Worm (Caenorhabditis elegans) whole organism, L4 larva: ENCODE measurements around the gene nhr-30.

ENCODE experiments used
- F10B5.3 ChIP-seq: sonication (generic microtip); optimal IDR thresholded peaks from 2 replicates; lab custom pipeline; 2016; ENCODE audit warnings: mild to moderate bottlenecking, missing genetic modification characterization, missing compliant biosample characterization
- F49E8.2 ChIP-seq: sonication (generic microtip); optimal IDR thresholded peaks from 2 replicates; lab custom pipeline; 2016; ENCODE audit warnings: missing compliant biosample characterization, mild to moderate bottlenecking, missing genetic modification characterization, borderline replicate concordance
- Y5F2A.4 ChIP-seq: fragments of 200-800 bp; sonication (Bioruptor generic); optimal IDR thresholded peaks from 2 replicates; lab custom pipeline; 2018; ENCODE audit warnings: mild to moderate bottlenecking, missing genetic modification characterization, missing compliant biosample characterization
- Y75B8A.6 ChIP-seq: fragments of 200-800 bp; sonication (Bioruptor generic); IDR thresholded peaks from 2 replicates; pipeline ENCODE4 v1.3.6; 2022; ENCODE audit warnings: missing genetic modification reagents, missing genetic modification characterization, missing compliant biosample characterization
- ZK337.2 ChIP-seq: fragments of 200-800 bp; sonication (Bioruptor generic); IDR thresholded peaks from 2 replicates; pipeline ENCODE4 v1.3.6; 2022; ENCODE audit warnings: missing genetic modification reagents, missing genetic modification characterization, missing compliant biosample characterization
- aha-1 ChIP-seq: fragments of 150-350 bp; peaks from one replicate; lab custom pipeline; 2014; ENCODE audit warnings: missing biosample characterization, missing genetic modification characterization
- arid-1 ChIP-seq: fragments of 200-800 bp; sonication (Bioruptor generic); conservative IDR thresholded peaks from 2 replicates; pipeline ENCODE4 v1.3.6; 2022; ENCODE audit warnings: missing genetic modification reagents, missing genetic modification characterization, missing compliant biosample characterization
- ceh-82 ChIP-seq: sonication (generic microtip); optimal IDR thresholded peaks from 2 replicates; lab custom pipeline; 2017; ENCODE audit warnings: missing biosample characterization, missing genetic modification characterization
- daf-12 ChIP-seq: fragments of 150-350 bp; optimal IDR thresholded peaks from 2 replicates; lab custom pipeline; 2014; ENCODE audit warnings: missing biosample characterization, missing genetic modification reagents, missing genetic modification characterization
- dmd-6 ChIP-seq: fragments of 200-800 bp; sonication (Bioruptor generic); IDR thresholded peaks from 2 replicates; pipeline ENCODE4 v1.3.6; 2022; ENCODE audit warnings: missing genetic modification reagents, missing genetic modification characterization, missing compliant biosample characterization
- duxl-1 ChIP-seq: sonication (generic microtip); optimal IDR thresholded peaks from 2 replicates; lab custom pipeline; 2016; ENCODE audit warnings: mild to moderate bottlenecking, missing genetic modification characterization, moderate library complexity, missing compliant biosample characterization; ENCODE audit not compliant: poor library complexity
- egl-27 ChIP-seq: sonication (generic microtip); optimal IDR thresholded peaks from 3 replicates; lab custom pipeline; 2017; ENCODE audit warnings: missing biosample characterization, missing genetic modification reagents, missing genetic modification characterization
- egl-43 ChIP-seq: fragments of 200-800 bp; sonication (Bioruptor generic); IDR thresholded peaks from 2 replicates; pipeline ENCODE4 v1.3.6; 2022; ENCODE audit warnings: missing genetic modification reagents, missing genetic modification characterization, missing compliant biosample characterization
- fkh-10 ChIP-seq: fragments of 150-350 bp; optimal IDR thresholded peaks from 2 replicates; lab custom pipeline; 2014; ENCODE audit warnings: missing biosample characterization, missing genetic modification reagents, missing genetic modification characterization
- fos-1 ChIP-seq: fragments of 150-350 bp; optimal IDR thresholded peaks from 2 replicates; lab custom pipeline; 2014; ENCODE audit warnings: missing biosample characterization, missing genetic modification characterization
- hlh-30 ChIP-seq: sonication (generic microtip); optimal IDR thresholded peaks from 2 replicates; lab custom pipeline; 2017; ENCODE audit warnings: antibody characterized with exemption, mild to moderate bottlenecking, missing genetic modification characterization, missing compliant biosample characterization; ENCODE audit not compliant: insufficient read depth
- hmg-1.1 ChIP-seq: fragments of 200-800 bp; sonication (Bioruptor generic); IDR thresholded peaks from 2 replicates; pipeline ENCODE4 v1.3.6; 2022; ENCODE audit warnings: missing genetic modification reagents, missing genetic modification characterization, missing compliant biosample characterization
- jun-1 ChIP-seq: fragments of 150-350 bp; optimal IDR thresholded peaks from 2 replicates; lab custom pipeline; 2014; ENCODE audit warnings: missing biosample characterization, missing genetic modification reagents, missing genetic modification characterization
- lin-38 ChIP-seq: fragments of 200-800 bp; sonication (Bioruptor generic); IDR thresholded peaks from 2 replicates; pipeline ENCODE4 v1.3.6; 2022; ENCODE audit warnings: missing genetic modification reagents, missing genetic modification characterization, missing compliant biosample characterization
- mdt-29 ChIP-seq: fragments of 200-800 bp; sonication (Bioruptor generic); IDR thresholded peaks from 2 replicates; pipeline ENCODE4 v1.3.6; 2022; ENCODE audit warnings: missing genetic modification reagents, missing genetic modification characterization, missing compliant biosample characterization
- mes-2 ChIP-seq: sonication (generic microtip); optimal IDR thresholded peaks from 2 replicates; lab custom pipeline; 2016; ENCODE audit warnings: missing genotype, mild to moderate bottlenecking, missing genetic modification characterization, missing compliant biosample characterization; ENCODE audit not compliant: poor library complexity, severe bottlenecking
- nhr-11 ChIP-seq: fragments of 150-350 bp; optimal IDR thresholded peaks from 2 replicates; lab custom pipeline; 2014; ENCODE audit warnings: missing biosample characterization, missing genetic modification characterization
- nhr-237 ChIP-seq: sonication (generic microtip); optimal IDR thresholded peaks from 2 replicates; lab custom pipeline; 2017; ENCODE audit warnings: missing biosample characterization, missing genetic modification characterization
- nhr-25 ChIP-seq: sonication (generic microtip); optimal IDR thresholded peaks from 2 replicates; lab custom pipeline; 2017; ENCODE audit warnings: missing genetic modification characterization, mild to moderate bottlenecking, missing compliant biosample characterization, antibody characterized with exemption, moderate library complexity, borderline replicate concordance; ENCODE audit not compliant: insufficient read depth
- nhr-28 ChIP-seq: fragments of 150-350 bp; optimal IDR thresholded peaks from 2 replicates; lab custom pipeline; 2014; ENCODE audit warnings: missing biosample characterization, missing genetic modification characterization
- nhr-48 ChIP-seq: sonication (generic microtip); optimal IDR thresholded peaks from 2 replicates; lab custom pipeline; 2016; ENCODE audit warnings: mild to moderate bottlenecking, missing genetic modification characterization, missing compliant biosample characterization
- nhr-77 ChIP-seq: fragments of 150-350 bp; optimal IDR thresholded peaks from 2 replicates; lab custom pipeline; 2014; ENCODE audit warnings: missing biosample characterization, missing genetic modification characterization
- spr-1 ChIP-seq: sonication (generic microtip); optimal IDR thresholded peaks from 2 replicates; lab custom pipeline; 2016; ENCODE audit warnings: mild to moderate bottlenecking, missing genetic modification characterization, missing compliant biosample characterization
- tra-1 ChIP-seq: fragments of 200-800 bp; sonication (Bioruptor generic); IDR thresholded peaks from 2 replicates; pipeline ENCODE4 v1.3.6; 2022; ENCODE audit warnings: missing genetic modification reagents, missing genetic modification characterization, missing compliant biosample characterization
- unc-62 ChIP-seq, 3 experiments: fragments of 150-350 bp in 1 of 3; sonication (generic microtip); optimal IDR thresholded peaks in 2 of 3; peaks in 1 of 3; 1 replicate in 1 of 3; 2 replicates in 2 of 3; lab custom pipeline; 2014 to 2017; ENCODE audit warnings: missing biosample characterization in 3 of 3, missing genetic modification characterization in 3 of 3, missing genetic modification reagents in 3 of 3, missing genotype in 1 of 3
- vab-7 ChIP-seq: fragments of 200-800 bp; sonication (Bioruptor generic); IDR thresholded peaks from 2 replicates; pipeline ENCODE4 v1.3.6; 2022; ENCODE audit warnings: missing genetic modification reagents, missing genetic modification characterization, missing compliant biosample characterization

Gene nhr-30

ce11 chrV:9053235-9053634 is 8.3 kb downstream of the nhr-30 start:
- TF ChIP-seq dmd-6: no peak
- TF ChIP-seq arid-1 (GFP tag; lab: Robert Waterston, UW): no peak
- TF ChIP-seq Y75B8A.6 (GFP tag; lab: Robert Waterston, UW): no peak
- peak; percentile 93 for TF ChIP-seq aha-1

ce11 chrV:9053969-9054368 is 9.0 kb downstream of the nhr-30 start, which contains the start of gene C25E10.8:
TSS of gene C25E10.8 (minus strand) at chrV:9054069.
- TF ChIP-seq egl-43 (GFP tag; lab: Robert Waterston, UW): no peak
- TF ChIP-seq fos-1 (tag; lab: Kevin White, UChicago): no peak
- TF ChIP-seq unc-62 (GFP tag; optimal IDR thresholded peaks at IDR 0.05 in 1 of 2; lab: Kevin White, UChicago): no peak
- no peak for TF ChIP-seq unc-62 (tag; optimal IDR thresholded peaks at IDR 0.05; lab: Kevin White, UChicago)
- no peak for TF ChIP-seq lin-38 (GFP tag; lab: Robert Waterston, UW)
- no peak for TF ChIP-seq nhr-28
- TF ChIP-seq F10B5.3 (tag; lab: Kevin White, UChicago): no peak

ce11 chrV:9054771-9055170 is 9.8 kb downstream of the nhr-30 start, which contains the start of gene swm-1:
TSS of gene swm-1 (minus strand) at chrV:9054871.
- no peak for TF ChIP-seq Y5F2A.4 (GFP tag; lab: Kevin White, UChicago)
- TF ChIP-seq aha-1: peak; percentile 11

ce11 chrV:9055644-9056043 is 10.7 kb downstream of the nhr-30 start:
- TF ChIP-seq hmg-1.1 (GFP tag; lab: Robert Waterston, UW) (no peak), nhr-11 (peak; percentile 17), unc-62 (GFP tag; optimal IDR thresholded peaks at IDR 0.05 in 1 of 2; lab: Kevin White, UChicago) (peak in 1 of 2 experiments; percentile 68), unc-62 (tag; optimal IDR thresholded peaks at IDR 0.05; lab: Kevin White, UChicago) (no peak), F49E8.2 (tag; lab: Kevin White, UChicago) (no peak), nhr-48 (no peak)

- TF ChIP-seq mdt-29 (GFP tag; lab: Robert Waterston, UW): no peak
- no peak for TF ChIP-seq fos-1 (tag; lab: Kevin White, UChicago)
- TF ChIP-seq nhr-28: no peak
- TF ChIP-seq hlh-30 (tag; lab: Kevin White, UChicago): no peak
- TF ChIP-seq mes-2: no peak
- TF ChIP-seq nhr-237 (tag; lab: Kevin White, UChicago): no peak
- no peak for TF ChIP-seq daf-12 (tag; lab: Kevin White, UChicago)
- no peak for TF ChIP-seq duxl-1 (tag; lab: Kevin White, UChicago)
- no peak for TF ChIP-seq spr-1 (tag; lab: Kevin White, UChicago)
- no peak for TF ChIP-seq vab-7 (GFP tag; lab: Robert Waterston, UW)
- TF ChIP-seq nhr-25 (tag; lab: Kevin White, UChicago): no peak
- no peak for TF ChIP-seq tra-1 (GFP tag; lab: Robert Waterston, UW)
- no peak for TF ChIP-seq ZK337.2 (GFP tag; lab: Robert Waterston, UW)
- no peak for TF ChIP-seq fkh-10 (GFP tag; lab: Kevin White, UChicago)
- no peak for TF ChIP-seq ceh-82 (tag; lab: Kevin White, UChicago)
- no peak for TF ChIP-seq jun-1 (tag; lab: Kevin White, UChicago)
- no peak for TF ChIP-seq nhr-77 (tag; lab: Kevin White, UChicago)
- no peak for TF ChIP-seq egl-27 (tag; lab: Kevin White, UChicago)
These were observed 11.3 kb downstream of the nhr-30 start, which contains the start of gene C25E10.10 for ce11 chrV:9056253-9056652. TSS of gene C25E10.10 (minus strand) at chrV:9056353.
